Fruit fly (Drosophila melanogaster) S2 (cell line): ENCODE results near the gene CG3184.
A peak's percentile ranks its signal among the peaks of the same experiment; 100 is the strongest.

Source experiments
- CG8478 ChIP-seq: fragments of >200 bp; optimal IDR thresholded peaks from 2 replicates; lab custom pipeline; 2018
- CTCF ChIP-seq, 2 experiments: fragments of >200 bp; optimal IDR thresholded peaks; 2 replicates each; lab custom pipeline; 2018

DNA sequence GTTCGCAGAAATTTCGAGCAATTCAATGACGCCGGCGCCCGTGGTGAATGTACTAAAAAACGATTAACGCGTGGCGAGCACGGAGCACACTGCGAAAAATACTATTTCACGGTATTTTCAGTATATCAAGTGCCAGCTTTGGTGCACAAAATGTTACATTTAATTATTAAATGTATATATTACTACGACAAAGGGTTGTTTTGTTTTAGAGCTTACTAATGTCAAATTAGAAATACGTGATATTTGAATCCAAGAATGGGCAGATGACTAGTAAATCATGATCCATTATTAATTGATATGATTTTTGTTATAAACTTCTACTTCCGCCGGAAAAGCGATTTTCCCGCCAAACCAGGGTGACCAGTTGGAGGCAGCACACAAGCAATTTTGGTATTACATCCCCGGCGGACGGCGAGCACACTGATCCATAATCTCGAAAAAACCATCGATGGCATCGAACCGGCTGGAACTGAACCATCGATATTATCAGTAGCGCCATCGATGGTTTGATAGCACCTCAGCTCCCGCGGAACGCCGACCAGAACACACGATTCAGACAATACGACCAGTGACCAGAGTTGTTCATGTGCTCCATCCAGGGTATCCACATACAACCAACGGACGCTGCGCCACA is 34.3 kb downstream of the CG3184 start, which contains the start of the genes CG3226 and Cdc7:
- peak in 1 of 2 experiments; percentile 39 for TF ChIP-seq CTCF (optimal IDR thresholded peaks at IDR 0.05; lab: Kevin White, UChicago)
- no peak for TF ChIP-seq CG8478 (lab: Kevin White, UChicago)
